Worm (Caenorhabditis elegans) whole organism, L4 larva: ENCODE results near the gene pmk-3.
A peak's percentile ranks its signal among the peaks of the same experiment; 100 is the strongest.

Experiments used
- F26F4.8 ChIP-seq: fragments of 200-800 bp; sonication (Bioruptor generic); conservative IDR thresholded peaks from 2 replicates; pipeline ENCODE4 v1.3.6; 2022; ENCODE audit warnings: missing genetic modification characterization, missing compliant biosample characterization
- R02D3.7 ChIP-seq: fragments of 150-350 bp; sonication (generic microtip); optimal IDR thresholded peaks from 3 replicates; lab custom pipeline; 2014; ENCODE audit warnings: missing biosample characterization, missing genetic modification characterization
- ZK337.2 ChIP-seq: fragments of 200-800 bp; sonication (Bioruptor generic); IDR thresholded peaks from 2 replicates; pipeline ENCODE4 v1.3.6; 2022; ENCODE audit warnings: missing genetic modification reagents, missing genetic modification characterization, missing compliant biosample characterization
- ama-1 ChIP-seq: fragments of 150-350 bp; optimal IDR thresholded peaks from 2 replicates; lab custom pipeline; 2014; ENCODE audit warnings: inconsistent platforms, mixed read lengths
- arid-1 ChIP-seq: fragments of 200-800 bp; sonication (Bioruptor generic); conservative IDR thresholded peaks from 2 replicates; pipeline ENCODE4 v1.3.6; 2022; ENCODE audit warnings: missing genetic modification reagents, missing genetic modification characterization, missing compliant biosample characterization
- attf-4 ChIP-seq: sonication (generic microtip); optimal IDR thresholded peaks from 3 replicates; lab custom pipeline; 2017; ENCODE audit warnings: missing biosample characterization, missing genetic modification characterization
- ceh-20 ChIP-seq: fragments of 200-800 bp; sonication (Bioruptor generic); IDR thresholded peaks from 2 replicates; pipeline ENCODE4 v1.3.6; 2022; ENCODE audit warnings: missing genetic modification reagents, missing genetic modification characterization, missing compliant biosample characterization
- ceh-28 ChIP-seq: fragments of 150-350 bp; optimal IDR thresholded peaks from 2 replicates; lab custom pipeline; 2014; ENCODE audit warnings: missing biosample characterization, missing genetic modification reagents, missing genetic modification characterization
- ceh-32 ChIP-seq: sonication (generic microtip); optimal IDR thresholded peaks from 2 replicates; lab custom pipeline; 2016; ENCODE audit warnings: mild to moderate bottlenecking, missing genetic modification characterization, missing compliant biosample characterization; ENCODE audit not compliant: poor library complexity
- ceh-82 ChIP-seq: sonication (generic microtip); optimal IDR thresholded peaks from 2 replicates; lab custom pipeline; 2017; ENCODE audit warnings: missing biosample characterization, missing genetic modification characterization
- daf-8 ChIP-seq: fragments of 200-800 bp; sonication (Bioruptor generic); IDR thresholded peaks from 2 replicates; pipeline ENCODE4 v1.3.6; 2022; ENCODE audit warnings: missing genetic modification characterization, missing compliant biosample characterization
- dmd-6 ChIP-seq: fragments of 200-800 bp; sonication (Bioruptor generic); IDR thresholded peaks from 2 replicates; pipeline ENCODE4 v1.3.6; 2022; ENCODE audit warnings: missing genetic modification reagents, missing genetic modification characterization, missing compliant biosample characterization
- dmd-8 ChIP-seq: fragments of 200-800 bp; sonication (Bioruptor generic); IDR thresholded peaks from 2 replicates; pipeline ENCODE4 v1.3.6; 2022; ENCODE audit warnings: missing genetic modification characterization, missing compliant biosample characterization
- duxl-1 ChIP-seq: sonication (generic microtip); optimal IDR thresholded peaks from 2 replicates; lab custom pipeline; 2016; ENCODE audit warnings: mild to moderate bottlenecking, missing genetic modification characterization, moderate library complexity, missing compliant biosample characterization; ENCODE audit not compliant: poor library complexity
- dve-1 ChIP-seq: sonication (generic microtip); optimal IDR thresholded peaks from 2 replicates; lab custom pipeline; 2017; ENCODE audit warnings: antibody characterized with exemption, mild to moderate bottlenecking, missing genetic modification characterization, missing compliant biosample characterization; ENCODE audit not compliant: insufficient read depth
- egl-43 ChIP-seq: fragments of 200-800 bp; sonication (Bioruptor generic); IDR thresholded peaks from 2 replicates; pipeline ENCODE4 v1.3.6; 2022; ENCODE audit warnings: missing genetic modification reagents, missing genetic modification characterization, missing compliant biosample characterization
- fos-1 ChIP-seq: fragments of 150-350 bp; optimal IDR thresholded peaks from 2 replicates; lab custom pipeline; 2014; ENCODE audit warnings: missing biosample characterization, missing genetic modification characterization
- hif-1 ChIP-seq, 2 experiments: sonication (generic microtip); optimal IDR thresholded peaks; 2 replicates each; lab custom pipeline; 2016 to 2017; ENCODE audit warnings: missing compliant biosample characterization in 2 of 2, missing genetic modification characterization in 2 of 2, missing genetic modification reagents in 2 of 2, missing genotype in 2 of 2, mild to moderate bottlenecking in 1 of 2
- hlh-30 ChIP-seq: sonication (generic microtip); optimal IDR thresholded peaks from 2 replicates; lab custom pipeline; 2017; ENCODE audit warnings: antibody characterized with exemption, mild to moderate bottlenecking, missing genetic modification characterization, missing compliant biosample characterization; ENCODE audit not compliant: insufficient read depth
- jun-1 ChIP-seq: fragments of 150-350 bp; optimal IDR thresholded peaks from 2 replicates; lab custom pipeline; 2014; ENCODE audit warnings: missing biosample characterization, missing genetic modification reagents, missing genetic modification characterization
- lim-7 ChIP-seq: fragments of 200-800 bp; sonication (Bioruptor generic); IDR thresholded peaks from 2 replicates; pipeline ENCODE4 v1.3.6; 2022; ENCODE audit warnings: missing genetic modification characterization, missing compliant biosample characterization
- lin-29 ChIP-seq: fragments of 200-800 bp; sonication (Bioruptor generic); IDR thresholded peaks from 2 replicates; pipeline ENCODE4 v1.3.6; 2022; ENCODE audit warnings: missing genetic modification reagents, missing genetic modification characterization, missing compliant biosample characterization
- lin-39 ChIP-seq: fragments of 150-350 bp; optimal IDR thresholded peaks from 2 replicates; lab custom pipeline; 2014; ENCODE audit warnings: missing biosample characterization, missing genetic modification reagents, missing genetic modification characterization
- lsy-2 ChIP-seq, 2 experiments: fragments of 150-350 bp in 1 of 2; sonication (generic microtip) in 1 of 2; optimal IDR thresholded peaks; 2 replicates each; lab custom pipeline; 2014 to 2017; ENCODE audit warnings: missing biosample characterization in 2 of 2, missing genetic modification characterization in 2 of 2
- mdt-29 ChIP-seq: fragments of 200-800 bp; sonication (Bioruptor generic); IDR thresholded peaks from 2 replicates; pipeline ENCODE4 v1.3.6; 2022; ENCODE audit warnings: missing genetic modification reagents, missing genetic modification characterization, missing compliant biosample characterization
- mxl-3 ChIP-seq: fragments of 200-800 bp; sonication (Bioruptor generic); optimal IDR thresholded peaks from 2 replicates; lab custom pipeline; 2018; ENCODE audit warnings: mild to moderate bottlenecking, missing genetic modification characterization, missing compliant biosample characterization
- nhr-10 ChIP-seq: fragments of 150-350 bp; optimal IDR thresholded peaks from 2 replicates; lab custom pipeline; 2014; ENCODE audit warnings: missing biosample characterization, missing genetic modification characterization
- nhr-11 ChIP-seq: fragments of 150-350 bp; optimal IDR thresholded peaks from 2 replicates; lab custom pipeline; 2014; ENCODE audit warnings: missing biosample characterization, missing genetic modification characterization
- nhr-111 ChIP-seq: fragments of 200-800 bp; sonication (Bioruptor generic); optimal IDR thresholded peaks from 2 replicates; lab custom pipeline; 2018; ENCODE audit warnings: mild to moderate bottlenecking, missing genetic modification characterization, missing compliant biosample characterization
- nhr-25 ChIP-seq: sonication (generic microtip); optimal IDR thresholded peaks from 2 replicates; lab custom pipeline; 2017; ENCODE audit warnings: missing genetic modification characterization, mild to moderate bottlenecking, missing compliant biosample characterization, antibody characterized with exemption, moderate library complexity, borderline replicate concordance; ENCODE audit not compliant: insufficient read depth
- nhr-42 ChIP-seq: fragments of 200-800 bp; sonication (Bioruptor generic); IDR thresholded peaks from 2 replicates; pipeline ENCODE4 v1.3.6; 2022; ENCODE audit warnings: missing genetic modification characterization, missing compliant biosample characterization
- nhr-48 ChIP-seq: sonication (generic microtip); optimal IDR thresholded peaks from 2 replicates; lab custom pipeline; 2016; ENCODE audit warnings: mild to moderate bottlenecking, missing genetic modification characterization, missing compliant biosample characterization
- nhr-6 ChIP-seq: fragments of 150-350 bp; optimal IDR thresholded peaks from 2 replicates; lab custom pipeline; 2014; ENCODE audit warnings: missing biosample characterization, missing genetic modification characterization
- nhr-76 ChIP-seq: fragments of 150-350 bp; optimal IDR thresholded peaks from 2 replicates; lab custom pipeline; 2014; ENCODE audit warnings: missing biosample characterization, missing genetic modification characterization
- nhr-77 ChIP-seq: fragments of 150-350 bp; optimal IDR thresholded peaks from 2 replicates; lab custom pipeline; 2014; ENCODE audit warnings: missing biosample characterization, missing genetic modification characterization
- php-3 ChIP-seq: fragments of 200-800 bp; sonication (Bioruptor generic); IDR thresholded peaks from 2 replicates; pipeline ENCODE4 v1.3.6; 2022; ENCODE audit warnings: missing genetic modification reagents, missing genetic modification characterization, missing compliant biosample characterization
- sdz-12 ChIP-seq: fragments of 200-800 bp; sonication (Bioruptor generic); optimal IDR thresholded peaks from 2 replicates; lab custom pipeline; 2018; ENCODE audit warnings: mild to moderate bottlenecking, missing genetic modification characterization, missing compliant biosample characterization
- set-16 ChIP-seq: fragments of 200-800 bp; sonication (Bioruptor generic); IDR thresholded peaks from 2 replicates; pipeline ENCODE4 v1.3.6; 2022; ENCODE audit warnings: missing genetic modification reagents, missing genetic modification characterization, missing compliant biosample characterization
- snpc-1.2 ChIP-seq: fragments of 200-800 bp; sonication (Bioruptor generic); IDR thresholded peaks from 2 replicates; pipeline ENCODE4 v1.3.6; 2022; ENCODE audit warnings: missing genetic modification reagents, missing genetic modification characterization, missing compliant biosample characterization
- snpc-4 ChIP-seq: fragments of 150-350 bp; optimal IDR thresholded peaks from 2 replicates; lab custom pipeline; 2014; ENCODE audit warnings: missing biosample characterization, missing genetic modification characterization
- spr-1 ChIP-seq: sonication (generic microtip); optimal IDR thresholded peaks from 2 replicates; lab custom pipeline; 2016; ENCODE audit warnings: mild to moderate bottlenecking, missing genetic modification characterization, missing compliant biosample characterization
- spr-3 ChIP-seq: fragments of 200-800 bp; sonication (Bioruptor generic); optimal IDR thresholded peaks from 2 replicates; lab custom pipeline; 2018; ENCODE audit warnings: mild to moderate bottlenecking, missing genetic modification characterization, missing compliant biosample characterization
- tag-97 ChIP-seq: fragments of 200-800 bp; sonication (Bioruptor generic); IDR thresholded peaks from 2 replicates; pipeline ENCODE4 v1.3.6; 2022; ENCODE audit warnings: missing genetic modification characterization, missing compliant biosample characterization
- tra-1 ChIP-seq: fragments of 200-800 bp; sonication (Bioruptor generic); IDR thresholded peaks from 2 replicates; pipeline ENCODE4 v1.3.6; 2022; ENCODE audit warnings: missing genetic modification reagents, missing genetic modification characterization, missing compliant biosample characterization
- unc-130 ChIP-seq: sonication (generic microtip); optimal IDR thresholded peaks from 2 replicates; lab custom pipeline; 2016; ENCODE audit warnings: missing genetic modification reagents, missing genetic modification characterization, missing compliant biosample characterization
- unc-39 ChIP-seq: sonication (generic microtip); optimal IDR thresholded peaks from 2 replicates; lab custom pipeline; 2017; ENCODE audit warnings: missing biosample characterization, missing genetic modification characterization
- unc-62 ChIP-seq, 3 experiments: fragments of 150-350 bp in 1 of 3; sonication (generic microtip); optimal IDR thresholded peaks in 2 of 3; peaks in 1 of 3; 1 replicate in 1 of 3; 2 replicates in 2 of 3; lab custom pipeline; 2014 to 2017; ENCODE audit warnings: missing biosample characterization in 3 of 3, missing genetic modification characterization in 3 of 3, missing genetic modification reagents in 3 of 3, missing genotype in 1 of 3
- vab-7 ChIP-seq: fragments of 200-800 bp; sonication (Bioruptor generic); IDR thresholded peaks from 2 replicates; pipeline ENCODE4 v1.3.6; 2022; ENCODE audit warnings: missing genetic modification reagents, missing genetic modification characterization, missing compliant biosample characterization
- zag-1 ChIP-seq: fragments of 150-350 bp; optimal IDR thresholded peaks from 2 replicates; lab custom pipeline; 2014; ENCODE audit warnings: missing biosample characterization, missing genetic modification characterization
- zfp-3 ChIP-seq: fragments of 200-800 bp; sonication (Bioruptor generic); conservative IDR thresholded peaks from 2 replicates; pipeline ENCODE4 v1.3.6; 2022; ENCODE audit warnings: missing genetic modification reagents, missing genetic modification characterization, missing compliant biosample characterization
- zip-11 ChIP-seq: fragments of 200-800 bp; sonication (Bioruptor generic); IDR thresholded peaks from 2 replicates; pipeline ENCODE4 v1.3.6; 2022; ENCODE audit warnings: missing genetic modification characterization, missing compliant biosample characterization
- zip-2 ChIP-seq: fragments of 150-350 bp; optimal IDR thresholded peaks from 2 replicates; lab custom pipeline; 2014; ENCODE audit warnings: missing biosample characterization, missing genetic modification characterization

pmk-3 gene

ce11 chrIV:8151721-8152120 is 12.7 kb downstream of the pmk-3 start:
- TF ChIP-seq mxl-3 (GFP tag; lab: Kevin White, UChicago) (no peak), php-3 (GFP tag; lab: Robert Waterston, UW) (peak; percentile 99), nhr-25 (no peak), R02D3.7 (tag; lab: Kevin White, UChicago) (no peak), hlh-30 (tag; lab: Kevin White, UChicago) (peak; percentile 53), zag-1 (tag; lab: Kevin White, UChicago) (no peak), lin-39 (no peak), tag-97 (GFP tag; lab: Robert Waterston, UW) (no peak), arid-1 (GFP tag; lab: Robert Waterston, UW) (no peak), tra-1 (GFP tag; lab: Robert Waterston, UW) (peak; percentile 80), nhr-10 (tag; lab: Kevin White, UChicago) (no peak), nhr-6 (no peak), nhr-48 (peak; percentile 23), mdt-29 (no peak), ceh-32 (no peak), F26F4.8 (no peak), ceh-82 (tag; lab: Kevin White, UChicago) (no peak), ceh-28 (tag; lab: Kevin White, UChicago) (no peak), nhr-42 (GFP tag; lab: Robert Waterston, UW) (no peak), dve-1 (tag; lab: Kevin White, UChicago) (peak; percentile 94), unc-39 (tag; lab: Kevin White, UChicago) (no peak), nhr-77 (tag; lab: Kevin White, UChicago) (peak; percentile 52), ZK337.2 (GFP tag; lab: Robert Waterston, UW) (no peak), lin-29 (no peak), attf-4 (tag; lab: Kevin White, UChicago) (no peak), spr-3 (GFP tag; lab: Kevin White, UChicago) (no peak), fos-1 (tag; lab: Kevin White, UChicago) (no peak), lsy-2 (tag; optimal IDR thresholded peaks at IDR 0.05; lab: Kevin White, UChicago) (peak in 1 of 2 experiments; percentile 33), ceh-20 (GFP tag; lab: Robert Waterston, UW) (peak; percentile 88), zfp-3 (no peak), zip-11 (GFP tag; lab: Robert Waterston, UW) (no peak), egl-43 (GFP tag; lab: Robert Waterston, UW) (no peak), nhr-11 (tag; lab: Kevin White, UChicago) (no peak), unc-62 (GFP tag; optimal IDR thresholded peaks at IDR 0.05 in 1 of 2; lab: Kevin White, UChicago) (no peak), unc-62 (tag; optimal IDR thresholded peaks at IDR 0.05; lab: Kevin White, UChicago) (no peak), dmd-6 (GFP tag; lab: Robert Waterston, UW) (peak; percentile 88), vab-7 (no peak), spr-1 (no peak), sdz-12 (GFP tag; lab: Kevin White, UChicago) (no peak), nhr-111 (no peak), daf-8 (GFP tag; lab: Robert Waterston, UW) (no peak), duxl-1 (tag; lab: Kevin White, UChicago) (no peak), snpc-1.2 (no peak), jun-1 (tag; lab: Kevin White, UChicago) (no peak), lim-7 (GFP tag; lab: Robert Waterston, UW) (no peak), dmd-8 (GFP tag; lab: Robert Waterston, UW) (no peak), zip-2 (no peak), hif-1 (tag; optimal IDR thresholded peaks at IDR 0.05; lab: Kevin White, UChicago) (no peak), nhr-76 (tag; lab: Kevin White, UChicago) (no peak), set-16 (GFP tag; lab: Robert Waterston, UW) (no peak), unc-130 (no peak), ama-1 (lab: Kevin White, UChicago) (no peak), snpc-4 (no peak)
